Worm (Caenorhabditis elegans): ENCODE data around the gene C18C4.7.

- no peak for TF ChIP-seq zag-1 (tag; optimal IDR thresholded peaks at IDR 0.05)
- TF ChIP-seq ztf-11 (tag; optimal IDR thresholded peaks at IDR 0.05), result no peak
- no peak for TF ChIP-seq lin-15B (tag; optimal IDR thresholded peaks at IDR 0.05)
- no peak for TF ChIP-seq aly-2 (tag; optimal IDR thresholded peaks at IDR 0.05)
These were observed 19.0 kb downstream of the C18C4.7 start, which contains the start of gene ugt-48 for ce11 chrV:5548051-5548450.
